Worm (Caenorhabditis elegans) whole organism, midembryonic: Measurements from ENCODE around the gene dnj-22.
"Not testable (repeated sequence)": the region's sequence is repeated elsewhere in the genome, so short reads cannot be mapped to it uniquely, and the experiment has no call there.

ENCODE experiments used
- cog-1 ChIP-seq: sonication (generic microtip); optimal IDR thresholded peaks from 2 replicates; lab custom pipeline; 2016; ENCODE audit warnings: missing genetic modification characterization, missing compliant biosample characterization
- flt-1 ChIP-seq: fragments of 200-800 bp; sonication (Bioruptor generic); IDR thresholded peaks from 2 replicates; pipeline ENCODE4 v1.3.6; 2022; ENCODE audit warnings: missing genetic modification characterization, missing compliant biosample characterization
- klf-2 ChIP-seq: fragments of 200-800 bp; sonication (Bioruptor generic); conservative IDR thresholded peaks from 2 replicates; pipeline ENCODE4 v1.3.6; 2022; ENCODE audit warnings: missing genetic modification reagents, missing genetic modification characterization, missing compliant biosample characterization
- med-1 ChIP-seq: sonication (generic microtip); optimal IDR thresholded peaks from 2 replicates; lab custom pipeline; 2017; ENCODE audit warnings: missing genetic modification characterization, mild to moderate bottlenecking, missing compliant biosample characterization, antibody characterized with exemption, missing genetic modification reagents; ENCODE audit not compliant: insufficient read depth
- ref-1 ChIP-seq: fragments of 200-800 bp; sonication (Bioruptor generic); conservative IDR thresholded peaks from 2 replicates; pipeline ENCODE4 v1.3.6; 2022; ENCODE audit warnings: missing genetic modification reagents, missing genetic modification characterization, missing compliant biosample characterization
- tab-1 ChIP-seq: fragments of 200-800 bp; sonication (Bioruptor generic); IDR thresholded peaks from 2 replicates; pipeline ENCODE4 v1.3.6; 2022; ENCODE audit warnings: missing genetic modification characterization, missing compliant biosample characterization
- ztf-23 ChIP-seq: fragments of 200-800 bp; sonication (Bioruptor generic); IDR thresholded peaks from 2 replicates; pipeline ENCODE4 v1.3.6; 2022; ENCODE audit warnings: missing genetic modification reagents, missing genetic modification characterization, missing compliant biosample characterization
- ztf-29 ChIP-seq: fragments of 200-800 bp; sonication (Bioruptor generic); IDR thresholded peaks from 2 replicates; pipeline ENCODE4 v1.3.6; 2022; ENCODE audit warnings: missing genetic modification reagents, missing genetic modification characterization, missing compliant biosample characterization

ce11 chrV:8431295-8431694 lies 30.6 kb downstream of the dnj-22 start:
- TF ChIP-seq ref-1 (GFP tag; lab: Robert Waterston, UW) (peak; percentile 71), flt-1 (GFP tag; lab: Robert Waterston, UW) (peak; percentile 82), ztf-29 (GFP tag; lab: Robert Waterston, UW) (0 out of 2 replicates have a peak, but pooled peaks have one; percentile 35), tab-1 (GFP tag; lab: Robert Waterston, UW) (peak; percentile 83; the same call in 1 of the 2 replicates), ztf-23 (GFP tag; lab: Robert Waterston, UW) (peak; percentile 70; the same call in 1 of the 2 replicates)
- not testable (repeated sequence) for TF ChIP-seq med-1 (GFP tag; lab: Kevin White, UChicago); cog-1 (tag; lab: Kevin White, UChicago); klf-2
